Fruit fly (Drosophila melanogaster): ENCODE results near the gene CG13282.

The CG13282 gene

DNA sequence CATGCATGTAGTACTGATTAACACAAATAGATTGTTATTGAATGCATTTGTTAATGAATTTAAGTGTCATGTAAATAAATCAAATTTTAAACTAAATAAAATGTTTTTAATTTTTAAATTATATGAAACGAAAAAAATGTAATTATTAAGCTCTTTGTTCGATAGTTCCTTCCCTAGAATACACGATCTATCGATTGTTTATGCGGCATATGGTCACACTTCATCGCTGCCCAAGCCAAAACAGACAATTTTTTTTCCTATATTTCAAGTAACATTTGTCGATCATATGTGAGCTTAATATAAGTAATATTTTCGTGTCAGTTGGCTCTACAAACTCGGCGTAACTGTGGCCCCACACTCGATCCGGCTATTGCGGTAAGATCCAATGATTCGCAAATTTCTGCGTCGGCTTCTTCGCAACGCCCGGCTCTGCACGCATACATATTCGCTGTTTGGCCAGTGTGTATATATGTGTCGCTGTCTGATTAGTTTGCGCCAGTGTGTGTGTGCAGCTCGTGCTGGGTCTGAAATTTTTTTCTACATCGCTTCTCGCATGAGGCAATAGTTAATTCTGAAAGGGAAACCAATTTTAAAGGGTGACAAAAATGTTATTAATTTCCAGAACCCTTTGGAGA is 7.3 kb downstream of the CG13282 start, which contains the start of gene AspRS-m (continued):
- TF ChIP-seq CG4820 (GFP tag; optimal IDR thresholded peaks at IDR 0.05): no peak
- TF ChIP-seq CG1647 (GFP tag; optimal IDR thresholded peaks at IDR 0.05): no peak
- no peak for TF ChIP-seq CG5245 (GFP tag; optimal IDR thresholded peaks at IDR 0.05)
- no peak for TF ChIP-seq CG11695 (GFP tag; IDR thresholded peaks at IDR 0.05)
- TF ChIP-seq CG30403 (GFP tag; optimal IDR thresholded peaks at IDR 0.05): peak; percentile 46
- TF ChIP-seq CG2889 (GFP tag; IDR thresholded peaks at IDR 0.05): no peak
- TF ChIP-seq hbn (GFP tag; IDR thresholded peaks at IDR 0.05; ENCODE audit: partially characterized antibody): peak; percentile 71
- TF ChIP-seq CG32772 (GFP tag; IDR thresholded peaks at IDR 0.05): peak; percentile 62; the same call in 1 of the 2 replicates
- TF ChIP-seq CG2875 (GFP tag; optimal IDR thresholded peaks at IDR 0.05): no peak
- no peak for TF ChIP-seq CG34376 (GFP tag; optimal IDR thresholded peaks at IDR 0.05)
- TF ChIP-seq CG1024 (GFP tag; IDR thresholded peaks at IDR 0.05): no peak
- TF ChIP-seq slou (GFP tag; optimal IDR thresholded peaks at IDR 0.05): no peak
- no peak for TF ChIP-seq tap (tag; optimal IDR thresholded peaks at IDR 0.05)
- TF ChIP-seq CG8478 (optimal IDR thresholded peaks at IDR 0.05): peak; percentile 79
- no peak for TF ChIP-seq hth (optimal IDR thresholded peaks at IDR 0.05)
- TF ChIP-seq CG18599 (GFP tag; optimal IDR thresholded peaks at IDR 0.05): no peak
- no peak for TF ChIP-seq Kr (GFP tag; optimal IDR thresholded peaks at IDR 0.05)
- TF ChIP-seq pita (GFP tag; optimal IDR thresholded peaks at IDR 0.05): no peak
- no peak for TF ChIP-seq CG4730 (GFP tag; IDR thresholded peaks at IDR 0.05)
- no peak for TF ChIP-seq twi (tag; optimal IDR thresholded peaks at IDR 0.05)
- TF ChIP-seq fu2 (GFP tag; optimal IDR thresholded peaks at IDR 0.05): no peak
- TF ChIP-seq insv (GFP tag; optimal IDR thresholded peaks at IDR 0.05): peak in 1 of 2 experiments; percentile 40
- TF ChIP-seq CG10565 (GFP tag; optimal IDR thresholded peaks at IDR 0.05): no peak
- TF ChIP-seq CG8359 (GFP tag; optimal IDR thresholded peaks at IDR 0.05; ENCODE audit: borderline replicate concordance): no peak
- TF ChIP-seq Taf1 (GFP tag; IDR thresholded peaks at IDR 0.05): no peak
- no peak for TF ChIP-seq lola (GFP tag; optimal IDR thresholded peaks at IDR 0.05)
- no peak for TF ChIP-seq CG8388 (GFP tag; optimal IDR thresholded peaks at IDR 0.05)
- TF ChIP-seq CG11247 (GFP tag; IDR thresholded peaks at IDR 0.05): no peak
- no peak for TF ChIP-seq CG16779 (GFP tag; IDR thresholded peaks at IDR 0.05)
- no peak for TF ChIP-seq bsh (GFP tag; optimal IDR thresholded peaks at IDR 0.05)
- TF ChIP-seq abd-A (tag; optimal IDR thresholded peaks at IDR 0.05): no peak
- peak in 1 of 2 experiments; percentile 25 for TF ChIP-seq Pdp1 (GFP tag; optimal IDR thresholded peaks at IDR 0.05)
- TF ChIP-seq gro (GFP tag; optimal IDR thresholded peaks at IDR 0.05): no peak
- TF ChIP-seq Ssrp (tag; optimal IDR thresholded peaks at IDR 0.05): no peak
- no peak for TF ChIP-seq Abd-B (GFP tag; optimal IDR thresholded peaks at IDR 0.05)
- no peak for TF ChIP-seq CG8944 (GFP tag; optimal IDR thresholded peaks at IDR 0.05)
- TF ChIP-seq D19B (GFP tag; optimal IDR thresholded peaks at IDR 0.05): no peak
- TF ChIP-seq CG8281 (tag; optimal IDR thresholded peaks at IDR 0.05): no peak
- TF ChIP-seq da (GFP tag; optimal IDR thresholded peaks at IDR 0.05): no peak
- TF ChIP-seq ato (GFP tag; IDR thresholded peaks at IDR 0.05; ENCODE audit: partially characterized antibody): peak; percentile 73
- TF ChIP-seq az2 (GFP tag; optimal IDR thresholded peaks at IDR 0.05): peak; percentile 17
- TF ChIP-seq disco-r (GFP tag; optimal IDR thresholded peaks at IDR 0.05): no peak
- TF ChIP-seq CG7372 (GFP tag; IDR thresholded peaks at IDR 0.05): no peak
- TF ChIP-seq toy (GFP tag; IDR thresholded peaks at IDR 0.05): no peak
- no peak for TF ChIP-seq Bteb2 (GFP tag; optimal IDR thresholded peaks at IDR 0.05)
- TF ChIP-seq nmo (GFP tag; optimal IDR thresholded peaks at IDR 0.05): peak; percentile 59
- TF ChIP-seq bowl (GFP tag; IDR thresholded peaks at IDR 0.05): no peak
- TF ChIP-seq CG4707 (GFP tag; optimal IDR thresholded peaks at IDR 0.05): no peak
- TF ChIP-seq bbx (GFP tag; IDR thresholded peaks at IDR 0.05; ENCODE audit: partially characterized antibody): peak; percentile 89
- TF ChIP-seq stc (GFP tag; IDR thresholded peaks at IDR 0.05): no peak
- no peak for TF ChIP-seq Myb (GFP tag; optimal IDR thresholded peaks at IDR 0.05)
